Fruit fly (Drosophila melanogaster): Measurements from ENCODE around the gene CG6813.

CG6813 gene

DNA sequence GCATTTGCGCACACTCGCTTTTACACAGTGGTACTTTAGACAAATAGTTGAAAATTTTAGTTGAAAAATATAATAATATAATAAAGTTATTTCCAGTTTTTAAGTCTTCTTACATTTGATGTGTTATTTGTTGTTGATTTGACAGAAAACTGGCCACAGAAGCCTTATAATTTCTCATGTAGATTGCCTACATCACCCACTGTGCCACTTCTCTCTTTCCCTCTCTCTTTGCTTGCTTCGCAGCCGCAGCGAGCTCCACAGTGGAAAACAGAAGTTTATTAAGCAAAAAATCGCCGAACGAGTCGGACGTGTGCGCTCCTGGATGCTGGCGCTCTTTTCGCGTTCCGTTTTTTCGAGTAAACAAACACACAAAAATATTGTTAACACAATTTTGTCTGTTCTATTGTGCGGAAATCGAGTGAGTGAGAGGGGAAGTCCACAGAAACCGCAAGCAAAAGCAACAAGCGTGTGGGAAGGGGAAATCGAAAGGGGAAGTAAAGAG, 29.5 kb upstream of the CG6813 start, which contains the start of gene CG42327 (continued):
- TF ChIP-seq Taf1 (GFP tag; IDR thresholded peaks at IDR 0.05) (peak; percentile 58; the same call in 1 of the 2 replicates), bcd (GFP tag; optimal IDR thresholded peaks at IDR 0.05) (peak; percentile 94), run (tag; optimal IDR thresholded peaks at IDR 0.05) (peak; percentile 92), Ada2b (GFP tag; IDR thresholded peaks at IDR 0.05) (peak; percentile 95), slp2 (GFP tag; optimal IDR thresholded peaks at IDR 0.05) (peak; percentile 86), Fer1 (GFP tag; optimal IDR thresholded peaks at IDR 0.05) (peak; percentile 94), maf-S (GFP tag; optimal IDR thresholded peaks at IDR 0.05) (peak; percentile 54), CG7745 (tag; optimal IDR thresholded peaks at IDR 0.05) (peak; percentile 27), CG15011 (GFP tag; optimal IDR thresholded peaks at IDR 0.05) (peak; percentile 80), Abd-B (GFP tag; optimal IDR thresholded peaks at IDR 0.05) (peak; percentile 86), CG4820 (GFP tag; optimal IDR thresholded peaks at IDR 0.05) (peak; percentile 92), Dek (tag; optimal IDR thresholded peaks at IDR 0.05) (peak; percentile 89), Rfx (GFP tag; IDR thresholded peaks at IDR 0.05) (peak; percentile 90), Vsx1 (GFP tag; optimal IDR thresholded peaks at IDR 0.05) (peak; percentile 91), sens (GFP tag) (peak; percentile 99), nau (GFP tag; optimal IDR thresholded peaks at IDR 0.05) (peak; percentile 91), CG18599 (GFP tag; optimal IDR thresholded peaks at IDR 0.05) (peak; percentile 95), wor (GFP tag; IDR thresholded peaks at IDR 0.05) (peak; percentile 93), hth (optimal IDR thresholded peaks at IDR 0.05) (no peak), nmo (GFP tag; optimal IDR thresholded peaks at IDR 0.05) (peak; percentile 93), Antp (GFP tag; optimal IDR thresholded peaks at IDR 0.05) (peak; percentile 82), NfI (GFP tag; optimal IDR thresholded peaks at IDR 0.05) (peak; percentile 92), CG10267 (tag; optimal IDR thresholded peaks at IDR 0.05) (peak; percentile 90), CG10274 (GFP tag; optimal IDR thresholded peaks at IDR 0.05) (peak; percentile 70), Side (GFP tag; optimal IDR thresholded peaks at IDR 0.05) (peak; percentile 79), HHEX (GFP tag; optimal IDR thresholded peaks at IDR 0.05) (peak; percentile 93), stwl (tag; optimal IDR thresholded peaks at IDR 0.05) (peak; percentile 38), cato (GFP tag; optimal IDR thresholded peaks at IDR 0.05; ENCODE audit: borderline replicate concordance) (peak; percentile 90), Six4 (GFP tag; optimal IDR thresholded peaks at IDR 0.05) (peak; percentile 88), p53 (GFP tag; optimal IDR thresholded peaks at IDR 0.05) (peak; percentile 55), CG4730 (GFP tag; IDR thresholded peaks at IDR 0.05) (peak; percentile 93), CG8765 (GFP tag; IDR thresholded peaks at IDR 0.05) (peak; percentile 89), Nf-YC (tag; optimal IDR thresholded peaks at IDR 0.05) (peak; percentile 75), Dip2 (GFP tag; IDR thresholded peaks at IDR 0.05) (peak; percentile 65), btn (GFP tag; optimal IDR thresholded peaks at IDR 0.05) (peak; percentile 79), ATbp (GFP tag; optimal IDR thresholded peaks at IDR 0.05) (peak; percentile 96), Sry-β (GFP tag; optimal IDR thresholded peaks at IDR 0.05) (peak; percentile 66), CG2875 (GFP tag; optimal IDR thresholded peaks at IDR 0.05) (peak; percentile 98), CG13624 (GFP tag; optimal IDR thresholded peaks at IDR 0.05) (peak; percentile 52), mld (GFP tag; IDR thresholded peaks at IDR 0.05; ENCODE audit: partially characterized antibody) (no peak), NC2α (GFP tag; optimal IDR thresholded peaks at IDR 0.05) (peak; percentile 72), Sox100B (GFP tag; optimal IDR thresholded peaks at IDR 0.05) (peak; percentile 92), CG33557 (GFP tag; optimal IDR thresholded peaks at IDR 0.05) (peak; percentile 73), psq (GFP tag; optimal IDR thresholded peaks at IDR 0.05) (peak; percentile 87), kah (GFP tag; optimal IDR thresholded peaks at IDR 0.05) (peak; percentile 79), CG10565 (GFP tag; optimal IDR thresholded peaks at IDR 0.05) (peak; percentile 75), onecut (GFP tag; IDR thresholded peaks at IDR 0.05) (peak; percentile 87), CG17912 (GFP tag; optimal IDR thresholded peaks at IDR 0.05) (peak; percentile 53), stc (GFP tag; IDR thresholded peaks at IDR 0.05) (peak; percentile 98), NK7.1 (GFP tag; optimal IDR thresholded peaks at IDR 0.05) (peak; percentile 64)

All from whole organism, embryonic.